Fruit fly (Drosophila melanogaster): ENCODE measurements around the gene CG9760.

Gene CG9760

DNA sequence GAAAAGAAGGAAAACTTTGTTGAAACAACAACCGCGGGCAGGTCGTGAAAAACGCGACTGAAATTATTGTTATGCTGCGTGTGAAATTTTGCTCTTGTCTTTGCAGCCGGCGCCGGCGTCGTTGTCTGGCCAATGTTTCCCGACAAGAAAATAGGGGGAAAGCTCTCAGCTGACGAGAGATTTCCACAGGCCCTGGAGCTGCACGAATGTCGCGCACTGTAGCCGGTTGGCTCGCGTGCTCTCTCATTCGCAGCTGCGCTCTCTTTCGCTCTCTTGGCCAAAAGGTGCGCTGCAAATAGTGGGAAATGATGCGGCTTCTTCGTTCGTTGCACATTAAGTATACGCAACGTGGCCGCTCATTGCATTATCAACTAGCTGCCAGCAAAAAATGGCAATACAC, at the start of gene CG9760:
Gene CG9760 (minus strand): TSS at position 43 of the 400 bp plus-strand sequence.
- TF ChIP-seq CG12605 (GFP tag; IDR thresholded peaks at IDR 0.05), result no peak
- peak; percentile 65; the same call in 2 of the 3 replicates for TF ChIP-seq fd96Ca (GFP tag; IDR thresholded peaks at IDR 0.05)
- no peak for TF ChIP-seq CG9948 (tag; optimal IDR thresholded peaks at IDR 0.05)
- TF ChIP-seq CG4496 (GFP tag; IDR thresholded peaks at IDR 0.05), result peak; percentile 80; the same call in 2 of the 3 replicates
- no peak for TF ChIP-seq CG34367 (tag; optimal IDR thresholded peaks at IDR 0.05)
- peak; percentile 62; the same call in 1 of the 2 replicates for TF ChIP-seq CG32121 (GFP tag; IDR thresholded peaks at IDR 0.05)

DNA sequence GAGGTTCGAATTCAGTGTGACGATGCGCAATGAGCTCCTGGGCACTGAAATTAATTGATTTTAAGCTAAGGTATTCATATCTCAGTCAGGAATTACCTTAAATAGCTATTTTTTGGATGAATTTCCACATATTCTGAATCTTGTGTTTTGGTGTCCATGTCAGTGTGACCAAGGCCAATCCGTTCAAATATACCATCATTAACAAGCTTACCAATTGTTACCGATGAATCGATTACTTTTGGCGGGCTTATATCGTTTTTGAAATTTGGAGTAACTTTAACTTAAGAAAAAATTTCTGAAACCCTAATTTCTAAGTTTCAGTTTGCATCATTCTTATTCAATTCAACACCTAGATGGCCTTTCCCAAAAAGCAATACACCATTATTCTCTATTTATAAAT, 42.3 kb upstream of the CG9760 start, which contains the start of gene Tsen54:
Gene Tsen54 (minus strand): TSS at position 175 of the 400 bp plus-strand sequence.
- no peak for TF ChIP-seq CG34367 (tag; optimal IDR thresholded peaks at IDR 0.05)
- no peak for TF ChIP-seq fd96Ca (GFP tag; IDR thresholded peaks at IDR 0.05)
- TF ChIP-seq gl (tag; optimal IDR thresholded peaks at IDR 0.05), result no peak
- no peak for TF ChIP-seq rn (GFP tag; IDR thresholded peaks at IDR 0.05)
- TF ChIP-seq Pif1A (GFP tag; optimal IDR thresholded peaks at IDR 0.05), result no peak
- TF ChIP-seq Pif1B (GFP tag; optimal IDR thresholded peaks at IDR 0.05), result no peak
- no peak for TF ChIP-seq CG15710 (tag; optimal IDR thresholded peaks at IDR 0.05)
- TF ChIP-seq CG13204 (GFP tag; optimal IDR thresholded peaks at IDR 0.05), result no peak
- TF ChIP-seq CG4496 (GFP tag; IDR thresholded peaks at IDR 0.05), result no peak
- no peak for TF ChIP-seq D1 (tag; optimal IDR thresholded peaks at IDR 0.05)
- TF ChIP-seq Snoo (tag; optimal IDR thresholded peaks at IDR 0.05), result no peak

DNA sequence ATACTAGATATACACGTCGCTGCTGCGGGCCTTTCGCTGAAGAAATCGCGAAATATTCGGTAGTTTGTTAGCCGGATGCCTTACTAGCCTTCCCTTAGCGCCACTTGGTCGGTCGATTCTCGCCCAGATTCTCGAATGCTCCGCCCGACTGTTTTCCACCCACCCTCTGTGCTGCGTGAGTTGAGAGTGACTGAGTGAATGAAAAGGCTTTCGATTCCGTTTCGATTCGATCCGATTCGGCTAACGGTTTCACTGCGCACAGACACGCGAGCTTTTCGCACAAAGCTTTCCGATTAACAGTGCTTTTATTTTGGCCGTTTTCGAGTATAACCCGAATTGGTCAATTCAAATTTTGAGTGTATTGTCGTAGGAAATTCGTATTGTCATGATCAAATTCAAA, 40.2 kb upstream of the CG9760 start, which contains the start of gene Ak1:
Gene Ak1 (minus strand): TSS at position 347 of the 400 bp plus-strand sequence.
- TF ChIP-seq CG9948 (tag; optimal IDR thresholded peaks at IDR 0.05) (no peak), CG10348 (GFP tag; IDR thresholded peaks at IDR 0.05) (no peak), CG12605 (GFP tag; IDR thresholded peaks at IDR 0.05) (no peak), CG4496 (GFP tag; IDR thresholded peaks at IDR 0.05) (no peak), EcR (GFP tag; optimal IDR thresholded peaks at IDR 0.05) (no peak), CG34367 (tag; optimal IDR thresholded peaks at IDR 0.05) (no peak), fd96Ca (GFP tag; IDR thresholded peaks at IDR 0.05) (no peak), CG13204 (GFP tag; optimal IDR thresholded peaks at IDR 0.05) (no peak), Ets98B (GFP tag; IDR thresholded peaks at IDR 0.05) (no peak), CG15710 (tag; optimal IDR thresholded peaks at IDR 0.05) (no peak), CG17806 (tag; optimal IDR thresholded peaks at IDR 0.05) (no peak), Pif1B (GFP tag; optimal IDR thresholded peaks at IDR 0.05) (no peak), D1 (tag; optimal IDR thresholded peaks at IDR 0.05) (no peak), CG8159 (tag; optimal IDR thresholded peaks at IDR 0.05) (no peak), gl (tag; optimal IDR thresholded peaks at IDR 0.05) (no peak), CG32121 (GFP tag; IDR thresholded peaks at IDR 0.05) (no peak), rn (GFP tag; IDR thresholded peaks at IDR 0.05) (no peak)

DNA sequence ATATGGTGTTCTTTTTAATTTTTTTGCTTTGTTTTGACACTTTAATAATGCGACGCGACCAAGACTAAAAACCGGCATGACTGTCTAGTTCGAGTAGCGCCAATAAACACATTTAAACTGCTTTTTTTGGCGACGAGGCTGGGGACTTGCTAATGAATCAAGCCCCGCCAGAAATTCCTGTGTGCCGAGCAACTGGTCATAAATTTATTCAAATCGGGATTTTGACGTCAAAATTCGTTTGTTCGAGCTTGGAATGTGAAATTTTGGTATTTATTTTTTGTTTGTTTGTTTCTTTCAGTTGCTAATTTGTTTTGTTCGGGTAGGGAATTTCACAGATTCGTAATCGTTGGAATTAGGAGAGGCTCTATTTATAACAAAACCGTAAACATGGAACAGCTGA, 39.4 kb upstream of the CG9760 start:
- no peak for TF ChIP-seq CG17806 (tag; optimal IDR thresholded peaks at IDR 0.05)
- TF ChIP-seq Snoo (tag; optimal IDR thresholded peaks at IDR 0.05), result no peak
- TF ChIP-seq CG8159 (tag; optimal IDR thresholded peaks at IDR 0.05), result no peak
- no peak for TF ChIP-seq EcR (GFP tag; optimal IDR thresholded peaks at IDR 0.05)
- no peak for TF ChIP-seq CG34367 (tag; optimal IDR thresholded peaks at IDR 0.05)
- no peak for TF ChIP-seq CG4496 (GFP tag; IDR thresholded peaks at IDR 0.05)
- no peak for TF ChIP-seq CG8301 (tag; optimal IDR thresholded peaks at IDR 0.05)
- TF ChIP-seq gl (tag; optimal IDR thresholded peaks at IDR 0.05), result no peak
- TF ChIP-seq CG32121 (GFP tag; IDR thresholded peaks at IDR 0.05), result no peak
- TF ChIP-seq CG10348 (GFP tag; IDR thresholded peaks at IDR 0.05), result no peak
- no peak for TF ChIP-seq fd96Ca (GFP tag; IDR thresholded peaks at IDR 0.05)
- no peak for TF ChIP-seq Pif1A (GFP tag; optimal IDR thresholded peaks at IDR 0.05)
- TF ChIP-seq Pif1B (GFP tag; optimal IDR thresholded peaks at IDR 0.05), result no peak
- no peak for TF ChIP-seq CG12605 (GFP tag; IDR thresholded peaks at IDR 0.05)
- no peak for TF ChIP-seq D1 (tag; optimal IDR thresholded peaks at IDR 0.05)
- TF ChIP-seq CG9948 (tag; optimal IDR thresholded peaks at IDR 0.05), result no peak
- no peak for TF ChIP-seq CG15710 (tag; optimal IDR thresholded peaks at IDR 0.05)
- TF ChIP-seq Ets98B (GFP tag; IDR thresholded peaks at IDR 0.05), result no peak
- TF ChIP-seq CG14655 (GFP tag; optimal IDR thresholded peaks at IDR 0.05), result no peak

DNA sequence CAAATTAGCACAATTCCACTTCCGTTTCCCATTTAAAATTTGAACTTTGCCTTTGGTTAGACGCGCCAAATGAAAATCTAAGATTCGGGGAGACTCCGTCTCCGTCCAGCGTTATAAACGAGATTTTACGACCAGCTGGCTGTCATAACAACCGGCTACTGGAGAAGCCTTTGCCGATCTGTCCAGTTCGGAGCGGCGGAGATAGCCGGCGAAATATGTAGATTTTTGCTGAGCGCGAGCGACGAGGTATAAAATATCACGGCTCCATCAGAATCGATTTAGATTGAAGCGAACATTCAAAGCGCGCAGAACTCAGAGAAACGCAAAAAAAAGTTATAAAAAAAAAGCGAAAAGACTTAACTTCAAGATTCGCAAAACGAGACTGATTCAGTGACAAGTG, 34.0 kb upstream of the CG9760 start, which contains the start of gene CG11529:
Gene CG11529 (plus strand): TSS at position 301 of the 400 bp plus-strand sequence.
- TF ChIP-seq EcR (GFP tag; optimal IDR thresholded peaks at IDR 0.05) (no peak), CG12605 (GFP tag; IDR thresholded peaks at IDR 0.05) (no peak), CG15710 (tag; optimal IDR thresholded peaks at IDR 0.05) (no peak), CG8301 (tag; optimal IDR thresholded peaks at IDR 0.05) (no peak), D1 (tag; optimal IDR thresholded peaks at IDR 0.05) (no peak), Snoo (tag; optimal IDR thresholded peaks at IDR 0.05) (no peak), CG17806 (tag; optimal IDR thresholded peaks at IDR 0.05) (no peak), gl (tag; optimal IDR thresholded peaks at IDR 0.05) (no peak)

DNA sequence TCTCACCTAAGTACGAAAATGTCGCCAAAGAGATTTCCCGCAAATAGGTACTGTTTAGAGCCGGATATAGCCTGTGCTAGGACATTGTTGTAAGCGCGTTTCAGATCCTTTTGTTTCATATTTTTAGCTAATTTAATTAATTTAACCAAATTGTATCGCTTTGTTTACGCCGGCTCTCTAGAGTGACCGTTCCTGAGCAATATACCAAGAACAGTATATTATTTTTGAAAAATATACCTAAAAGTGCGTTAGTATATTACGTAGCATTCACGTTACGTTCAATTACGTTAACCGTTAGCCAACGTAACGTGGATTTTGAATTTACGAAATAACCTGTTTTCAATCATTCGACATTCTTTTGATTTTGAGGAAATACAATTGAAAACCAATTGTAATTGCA, 29.9 kb upstream of the CG9760 start, which contains the start of gene thoc6:
Gene thoc6 (minus strand): TSS at position 204 of the 400 bp plus-strand sequence.
- TF ChIP-seq D1 (tag; optimal IDR thresholded peaks at IDR 0.05), result no peak
- no peak for TF ChIP-seq Snoo (tag; optimal IDR thresholded peaks at IDR 0.05)
- no peak for TF ChIP-seq fd96Ca (GFP tag; IDR thresholded peaks at IDR 0.05)
- no peak for TF ChIP-seq CG14655 (GFP tag; optimal IDR thresholded peaks at IDR 0.05)
- no peak for TF ChIP-seq CG10348 (GFP tag; IDR thresholded peaks at IDR 0.05)
- TF ChIP-seq rn (GFP tag; IDR thresholded peaks at IDR 0.05), result no peak
- TF ChIP-seq Pif1B (GFP tag; optimal IDR thresholded peaks at IDR 0.05), result no peak
- no peak for TF ChIP-seq CG17806 (tag; optimal IDR thresholded peaks at IDR 0.05)
- TF ChIP-seq gl (tag; optimal IDR thresholded peaks at IDR 0.05), result no peak
- no peak for TF ChIP-seq CG8301 (tag; optimal IDR thresholded peaks at IDR 0.05)
- TF ChIP-seq Pif1A (GFP tag; optimal IDR thresholded peaks at IDR 0.05), result no peak
- no peak for TF ChIP-seq CG12605 (GFP tag; IDR thresholded peaks at IDR 0.05)
- TF ChIP-seq CG32121 (GFP tag; IDR thresholded peaks at IDR 0.05), result no peak
- TF ChIP-seq CG9948 (tag; optimal IDR thresholded peaks at IDR 0.05), result no peak
- no peak for TF ChIP-seq CG13204 (GFP tag; optimal IDR thresholded peaks at IDR 0.05)
- no peak for TF ChIP-seq Ets98B (GFP tag; IDR thresholded peaks at IDR 0.05)
- no peak for TF ChIP-seq EcR (GFP tag; optimal IDR thresholded peaks at IDR 0.05)
- no peak for TF ChIP-seq CG34367 (tag; optimal IDR thresholded peaks at IDR 0.05)
- no peak for TF ChIP-seq CG4496 (GFP tag; IDR thresholded peaks at IDR 0.05)
